Worm (Caenorhabditis elegans): ENCODE measurements around the gene F25D1.8.

DNA sequence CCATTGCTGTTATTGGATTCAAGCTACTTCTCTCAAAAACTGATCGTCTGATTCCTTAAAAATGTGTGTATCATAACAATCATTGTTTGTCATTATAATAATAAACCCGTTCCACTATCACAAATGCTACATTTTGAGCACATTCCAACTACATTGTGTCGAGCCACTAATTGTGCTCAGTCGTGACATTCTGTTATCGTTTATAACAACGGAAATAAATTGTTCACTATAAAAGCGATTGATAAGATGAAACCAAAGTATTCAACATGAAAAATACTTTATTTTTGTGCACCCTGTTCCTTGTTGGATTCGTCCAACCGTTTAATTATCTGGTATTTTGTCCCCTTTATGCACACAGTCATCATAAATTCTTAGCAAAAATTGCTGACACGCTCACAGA is 46.1 kb upstream of the F25D1.8 start, which contains the start of gene ugt-33:
- TF ChIP-seq nhr-237 (tag; optimal IDR thresholded peaks at IDR 0.05) (no peak), arid-1 (GFP tag; conservative IDR thresholded peaks at IDR 0.05) (no peak), ztf-11 (tag; optimal IDR thresholded peaks at IDR 0.05) (no peak), zip-11 (GFP tag; IDR thresholded peaks at IDR 0.05) (no peak), jun-1 (tag; optimal IDR thresholded peaks at IDR 0.05) (no peak), set-16 (GFP tag; IDR thresholded peaks at IDR 0.05) (no peak), ama-1 (optimal IDR thresholded peaks at IDR 0.05) (no peak), F49E8.2 (tag; optimal IDR thresholded peaks at IDR 0.05; ENCODE audit: borderline replicate concordance) (no peak), lin-13 (GFP tag; optimal IDR thresholded peaks at IDR 0.05) (no peak)

Data from whole organism, L4 larva.